Worm (Caenorhabditis elegans): ENCODE data around the gene fah-1.

DNA sequence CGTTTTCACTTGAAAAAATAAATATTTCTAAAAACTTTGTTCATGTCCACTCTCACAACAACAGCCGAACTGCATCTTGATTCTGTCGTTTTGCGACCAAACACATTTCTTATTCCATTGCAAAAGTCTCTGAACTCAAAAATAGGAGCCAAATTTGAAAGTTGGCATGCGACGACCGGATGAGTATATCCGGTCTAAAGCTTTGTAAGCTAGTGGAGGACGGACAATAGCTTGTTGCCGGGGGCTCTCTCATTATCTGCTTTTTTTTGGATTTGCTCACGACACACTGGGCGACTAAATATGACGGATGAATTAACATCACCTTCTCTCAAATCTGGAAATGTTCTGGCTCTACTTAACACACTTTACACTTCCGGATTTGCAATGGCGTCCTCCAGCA, 13.0 kb upstream of the fah-1 start, which contains the start of gene K04E7.1:
- no peak for TF ChIP-seq ref-1 (GFP tag; conservative IDR thresholded peaks at IDR 0.05)
- no peak for TF ChIP-seq T22C8.4 (GFP tag; IDR thresholded peaks at IDR 0.05)
- no peak for TF ChIP-seq ztf-23 (GFP tag; IDR thresholded peaks at IDR 0.05)
- TF ChIP-seq ztf-29 (GFP tag; IDR thresholded peaks at IDR 0.05) = no peak
